Worm (Caenorhabditis elegans): ENCODE measurements around the gene C12D5.4.

DNA sequence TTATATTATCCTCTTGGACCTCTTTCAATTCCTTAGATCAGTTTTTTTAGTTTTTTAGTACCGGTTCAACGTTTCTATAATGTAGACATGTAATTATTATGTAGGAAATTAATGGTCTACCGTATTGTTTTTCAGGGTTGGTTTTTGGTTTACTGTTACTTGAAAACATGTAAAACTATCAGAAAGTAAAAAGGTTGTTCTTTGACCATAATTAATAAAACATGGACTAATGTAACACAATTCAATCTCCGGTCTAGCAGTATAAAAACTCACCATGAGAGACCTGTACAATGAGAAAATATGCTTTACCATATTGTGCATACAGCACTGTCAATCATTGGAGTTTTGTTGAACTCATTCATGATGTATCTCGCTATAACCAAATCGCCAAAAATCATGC lies 36.9 kb upstream of the C12D5.4 start, which contains the start of gene srd-29:
- TF ChIP-seq let-526 (GFP tag; IDR thresholded peaks at IDR 0.05) (no peak), sea-2 (GFP tag; IDR thresholded peaks at IDR 0.05) (no peak), nfya-1 (tag; optimal IDR thresholded peaks at IDR 0.05; ENCODE audit: borderline replicate concordance, insufficient read depth) (no peak), ztf-26 (tag; optimal IDR thresholded peaks at IDR 0.05) (no peak), zim-3 (tag; optimal IDR thresholded peaks at IDR 0.05) (no peak), ccch-3 (GFP tag; optimal IDR thresholded peaks at IDR 0.05) (no peak), gei-17 (GFP tag; optimal IDR thresholded peaks at IDR 0.05) (no peak), snpc-4 (GFP tag; optimal IDR thresholded peaks at IDR 0.05) (no peak), snpc-4 (tag; optimal IDR thresholded peaks at IDR 0.05) (no peak)
